Worm (Caenorhabditis elegans): Measurements from ENCODE around the gene phlp-2.

DNA sequence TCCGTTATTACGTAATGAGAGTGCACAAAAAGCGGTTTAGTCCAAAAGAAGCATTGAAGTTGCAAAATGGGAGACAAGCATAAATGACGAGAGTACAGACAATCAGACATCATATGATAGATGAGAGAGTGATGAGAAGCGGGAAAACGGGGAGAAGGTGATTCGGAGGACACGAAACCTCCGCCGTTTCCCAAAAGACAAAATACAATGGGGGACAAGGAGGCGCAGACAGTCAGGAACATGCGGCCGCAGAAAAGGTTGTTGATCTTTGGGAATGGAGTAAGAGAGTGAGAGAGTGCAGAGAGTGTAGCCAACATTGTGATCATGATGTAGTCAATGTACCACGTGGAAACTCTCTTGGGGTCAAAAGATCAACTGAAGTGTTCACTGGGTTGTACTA is 28.4 kb downstream of the phlp-2 start:
- TF ChIP-seq nhr-237 (tag; optimal IDR thresholded peaks at IDR 0.05): peak; percentile 85
- TF ChIP-seq mab-5 (tag; optimal IDR thresholded peaks at IDR 0.05): no peak
